Worm (Caenorhabditis elegans) whole organism, L4 larva: Measurements from ENCODE around the gene C49A9.2.
"Not testable (repeated sequence)": the region's sequence is repeated elsewhere in the genome, so short reads cannot be mapped to it uniquely, and the experiment has no call there.

Experiments used
- ama-1 ChIP-seq: fragments of 150-350 bp; optimal IDR thresholded peaks from 2 replicates; lab custom pipeline; 2014; ENCODE audit warnings: inconsistent platforms, mixed read lengths
- ceh-20 ChIP-seq: fragments of 200-800 bp; sonication (Bioruptor generic); IDR thresholded peaks from 2 replicates; pipeline ENCODE4 v1.3.6; 2022; ENCODE audit warnings: missing genetic modification reagents, missing genetic modification characterization, missing compliant biosample characterization
- lin-15B ChIP-seq: fragments of 150-350 bp; sonication (generic microtip); optimal IDR thresholded peaks from 3 replicates; lab custom pipeline; 2014; ENCODE audit warnings: missing biosample characterization, missing genetic modification characterization
- lin-39 ChIP-seq: fragments of 150-350 bp; optimal IDR thresholded peaks from 2 replicates; lab custom pipeline; 2014; ENCODE audit warnings: missing biosample characterization, missing genetic modification reagents, missing genetic modification characterization
- nhr-237 ChIP-seq: sonication (generic microtip); optimal IDR thresholded peaks from 2 replicates; lab custom pipeline; 2017; ENCODE audit warnings: missing biosample characterization, missing genetic modification characterization
- pqm-1 ChIP-seq: sonication (generic microtip); optimal IDR thresholded peaks from 2 replicates; lab custom pipeline; 2017; ENCODE audit warnings: missing biosample characterization, missing genetic modification characterization
- rbr-2 ChIP-seq: sonication (generic microtip); optimal IDR thresholded peaks from 2 replicates; lab custom pipeline; 2016; ENCODE audit warnings: missing genotype, missing genetic modification characterization, missing compliant biosample characterization
- unc-39 ChIP-seq: sonication (generic microtip); optimal IDR thresholded peaks from 2 replicates; lab custom pipeline; 2017; ENCODE audit warnings: missing biosample characterization, missing genetic modification characterization

DNA sequence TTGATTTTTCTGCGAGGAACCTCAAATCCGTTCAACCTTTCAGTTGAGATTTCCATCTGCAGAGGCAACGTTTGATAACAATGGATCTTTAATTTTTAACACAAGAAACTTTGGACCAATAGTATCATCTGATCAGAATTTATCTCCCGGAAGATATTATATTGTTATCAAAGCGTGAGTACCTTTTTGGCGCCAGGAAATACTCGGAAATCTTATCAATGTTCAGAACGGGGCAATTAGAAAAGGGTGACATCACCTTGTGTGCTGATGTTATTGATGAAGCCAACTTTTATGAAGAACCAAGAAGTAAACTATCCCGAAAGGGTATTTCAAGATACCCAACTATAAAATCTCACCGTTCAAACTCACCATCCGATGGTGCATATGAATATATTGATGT is 5.1 kb upstream of the C49A9.2 start:
- not testable (repeated sequence) for TF ChIP-seq nhr-237 (tag; lab: Kevin White, UChicago); pqm-1 (tag; lab: Kevin White, UChicago); ama-1 (lab: Kevin White, UChicago); lin-15B (tag; lab: Kevin White, UChicago); unc-39 (tag; lab: Kevin White, UChicago); lin-39 (tag; lab: Kevin White, UChicago); rbr-2; ceh-20 (GFP tag; lab: Robert Waterston, UW)
